Worm (Caenorhabditis elegans) whole organism, late embryonic: ENCODE results near the gene srh-100.

Experiments
- C08G9.2 ChIP-seq: sonication (generic microtip); optimal IDR thresholded peaks from 2 replicates; lab custom pipeline; 2016; ENCODE audit warnings: mild to moderate bottlenecking, missing genetic modification characterization, moderate library complexity, missing compliant biosample characterization
- C38D4.7 ChIP-seq: fragments of 200-800 bp; sonication (Bioruptor generic); optimal IDR thresholded peaks from 2 replicates; lab custom pipeline; 2018; ENCODE audit warnings: mild to moderate bottlenecking, missing genetic modification characterization, moderate library complexity, missing compliant biosample characterization
- K09A11.1 ChIP-seq: sonication (generic microtip); optimal IDR thresholded peaks from 2 replicates; lab custom pipeline; 2017; ENCODE audit warnings: antibody characterized with exemption, mild to moderate bottlenecking, missing genetic modification characterization, missing compliant biosample characterization; ENCODE audit not compliant: insufficient read depth
- T23F11.4 ChIP-seq: fragments of 200-800 bp; sonication (Bioruptor generic); optimal IDR thresholded peaks from 2 replicates; lab custom pipeline; 2018; ENCODE audit warnings: mild to moderate bottlenecking, missing genetic modification characterization, missing compliant biosample characterization
- Y22D7AL.16 ChIP-seq: sonication (generic microtip); optimal IDR thresholded peaks from 2 replicates; lab custom pipeline; 2016; ENCODE audit warnings: missing genetic modification characterization, missing compliant biosample characterization
- ahr-1 ChIP-seq: sonication (generic microtip); optimal IDR thresholded peaks from 2 replicates; lab custom pipeline; 2016; ENCODE audit warnings: missing genetic modification characterization, missing compliant biosample characterization
- ceh-18 ChIP-seq: sonication (generic microtip); optimal IDR thresholded peaks from 2 replicates; lab custom pipeline; 2016; ENCODE audit warnings: missing genetic modification characterization, missing compliant biosample characterization
- ceh-19 ChIP-seq: fragments of 200-800 bp; sonication (Bioruptor generic); optimal IDR thresholded peaks from 2 replicates; lab custom pipeline; 2018; ENCODE audit warnings: mild to moderate bottlenecking, missing genetic modification characterization, missing compliant biosample characterization
- ceh-22 ChIP-seq: sonication (generic microtip); optimal IDR thresholded peaks from 2 replicates; lab custom pipeline; 2017; ENCODE audit warnings: missing biosample characterization, missing genetic modification characterization
- ceh-24 ChIP-seq: sonication (generic microtip); optimal IDR thresholded peaks from 2 replicates; lab custom pipeline; 2016; ENCODE audit warnings: mild to moderate bottlenecking, missing genetic modification characterization, missing compliant biosample characterization
- ceh-30 ChIP-seq: fragments of 150-350 bp; optimal IDR thresholded peaks from 2 replicates; lab custom pipeline; 2014; ENCODE audit warnings: missing biosample characterization, missing genetic modification characterization
- ceh-31 ChIP-seq: sonication (generic microtip); optimal IDR thresholded peaks from 2 replicates; lab custom pipeline; 2016; ENCODE audit warnings: missing genetic modification characterization, missing compliant biosample characterization
- ceh-9 ChIP-seq: sonication (generic microtip); optimal IDR thresholded peaks from 2 replicates; lab custom pipeline; 2016; ENCODE audit warnings: mild to moderate bottlenecking, missing genetic modification characterization, inconsistent platforms, missing compliant biosample characterization
- ets-4 ChIP-seq: sonication (generic microtip); optimal IDR thresholded peaks from 2 replicates; lab custom pipeline; 2016; ENCODE audit warnings: missing genetic modification characterization, missing compliant biosample characterization
- eyg-1 ChIP-seq: sonication (generic microtip); optimal IDR thresholded peaks from 2 replicates; lab custom pipeline; 2016; ENCODE audit warnings: missing genotype, missing genetic modification characterization, missing compliant biosample characterization
- fkh-10 ChIP-seq: fragments of 150-350 bp; optimal IDR thresholded peaks from 2 replicates; lab custom pipeline; 2014; ENCODE audit warnings: missing biosample characterization, missing genetic modification reagents, missing genetic modification characterization
- fkh-6 ChIP-seq: sonication (generic microtip); optimal IDR thresholded peaks from 2 replicates; lab custom pipeline; 2016; ENCODE audit warnings: missing genetic modification characterization, missing compliant biosample characterization
- gmeb-2 ChIP-seq: sonication (generic microtip); optimal IDR thresholded peaks from 2 replicates; lab custom pipeline; 2016; ENCODE audit warnings: missing genetic modification characterization, inconsistent platforms, missing compliant biosample characterization
- hlh-15 ChIP-seq: sonication (generic microtip); optimal IDR thresholded peaks from 2 replicates; lab custom pipeline; 2016; ENCODE audit warnings: missing genetic modification characterization, missing compliant biosample characterization
- hlh-6 ChIP-seq: sonication (generic microtip); optimal IDR thresholded peaks from 2 replicates; lab custom pipeline; 2016; ENCODE audit warnings: missing genotype, missing genetic modification characterization, missing compliant biosample characterization
- hlh-8 ChIP-seq: sonication (generic microtip); optimal IDR thresholded peaks from 2 replicates; lab custom pipeline; 2016; ENCODE audit warnings: missing genotype, missing genetic modification characterization, missing compliant biosample characterization
- lim-6 ChIP-seq: sonication (generic microtip); optimal IDR thresholded peaks from 2 replicates; lab custom pipeline; 2016; ENCODE audit warnings: missing genetic modification characterization, missing compliant biosample characterization
- madf-2 ChIP-seq: sonication (generic microtip); optimal IDR thresholded peaks from 2 replicates; lab custom pipeline; 2017; ENCODE audit warnings: missing genetic modification characterization, missing compliant biosample characterization
- mec-3 ChIP-seq: sonication (generic microtip); optimal IDR thresholded peaks from 2 replicates; lab custom pipeline; 2016; ENCODE audit warnings: borderline replicate concordance, missing genetic modification characterization, missing compliant biosample characterization
- nhr-232 ChIP-seq: sonication (generic microtip); optimal IDR thresholded peaks from 2 replicates; lab custom pipeline; 2016; ENCODE audit warnings: missing genetic modification characterization, missing compliant biosample characterization
- npax-4 ChIP-seq: sonication (generic microtip); optimal IDR thresholded peaks from 2 replicates; lab custom pipeline; 2016; ENCODE audit warnings: missing genetic modification characterization, missing compliant biosample characterization
- pag-3 ChIP-seq: sonication (generic microtip); optimal IDR thresholded peaks from 2 replicates; lab custom pipeline; 2016; ENCODE audit warnings: missing compliant biosample characterization, missing genetic modification characterization, borderline replicate concordance
- pat-9 ChIP-seq: fragments of 200-800 bp; sonication (Bioruptor generic); optimal IDR thresholded peaks from 2 replicates; lab custom pipeline; 2018; ENCODE audit warnings: mild to moderate bottlenecking, missing genetic modification characterization, moderate library complexity, missing compliant biosample characterization
- pha-2 ChIP-seq: sonication (generic microtip); optimal IDR thresholded peaks from 2 replicates; lab custom pipeline; 2017; ENCODE audit warnings: mild to moderate bottlenecking, missing genetic modification characterization, missing compliant biosample characterization
- pha-4 ChIP-seq: fragments of 150-350 bp; optimal IDR thresholded peaks from 2 replicates; lab custom pipeline; 2018; ENCODE audit warnings: missing biosample characterization, missing genetic modification reagents, missing genetic modification characterization
- pqm-1 ChIP-seq: sonication (generic microtip); optimal IDR thresholded peaks from 2 replicates; lab custom pipeline; 2016; ENCODE audit warnings: missing genetic modification characterization, missing compliant biosample characterization
- ref-2 ChIP-seq: sonication (generic microtip); optimal IDR thresholded peaks from 2 replicates; lab custom pipeline; 2016; ENCODE audit warnings: missing genetic modification characterization, missing compliant biosample characterization
- sdc-2 ChIP-seq: sonication (generic microtip); optimal IDR thresholded peaks from 2 replicates; lab custom pipeline; 2016; ENCODE audit warnings: missing genotype, missing genetic modification characterization, missing compliant biosample characterization
- sox-4 ChIP-seq: sonication (generic microtip); optimal IDR thresholded peaks from 2 replicates; lab custom pipeline; 2017; ENCODE audit warnings: mild to moderate bottlenecking, missing genetic modification characterization, inconsistent platforms, missing compliant biosample characterization
- syd-9 ChIP-seq: sonication (generic microtip); optimal IDR thresholded peaks from 2 replicates; lab custom pipeline; 2016; ENCODE audit warnings: mild to moderate bottlenecking, missing genetic modification characterization, moderate library complexity, missing compliant biosample characterization
- ttx-3 ChIP-seq: sonication (generic microtip); optimal IDR thresholded peaks from 2 replicates; lab custom pipeline; 2016; ENCODE audit warnings: missing genetic modification reagents, missing genetic modification characterization, missing compliant biosample characterization
- unc-42 ChIP-seq: sonication (generic microtip); optimal IDR thresholded peaks from 2 replicates; lab custom pipeline; 2016; ENCODE audit warnings: missing genotype, missing genetic modification characterization, missing compliant biosample characterization
- unc-55 ChIP-seq: sonication (generic microtip); optimal IDR thresholded peaks from 2 replicates; lab custom pipeline; 2017; ENCODE audit warnings: missing biosample characterization, missing genetic modification reagents, missing genetic modification characterization
- unc-86 ChIP-seq: sonication (generic microtip); optimal IDR thresholded peaks from 2 replicates; lab custom pipeline; 2016; ENCODE audit warnings: missing genetic modification characterization, missing compliant biosample characterization

The srh-100 gene

DNA sequence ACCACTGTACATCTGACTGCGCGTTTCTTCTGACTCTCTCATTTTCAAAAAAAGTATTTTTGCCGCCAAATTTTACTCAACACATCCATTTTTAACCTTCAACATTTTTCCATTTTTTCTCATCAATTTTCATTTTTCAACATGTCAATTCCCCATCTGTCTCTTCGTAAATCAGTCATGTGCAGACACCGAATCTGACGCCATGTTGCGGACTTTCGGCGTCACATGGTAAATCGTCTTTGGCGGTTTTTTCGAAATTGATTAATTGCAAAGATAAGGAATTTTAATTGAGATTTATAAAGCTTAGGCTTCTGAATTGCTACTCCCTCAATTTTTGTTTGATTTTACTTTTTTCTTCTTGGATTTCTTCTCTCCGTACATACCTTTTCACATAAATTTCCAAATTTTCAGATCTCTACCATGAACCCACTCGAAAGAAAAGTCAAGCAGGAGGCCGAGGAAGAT is 31.7 kb downstream of the srh-100 start, which contains the start of gene F19B10.1 (continued):
- peak; percentile 11 for TF ChIP-seq ceh-18
- TF ChIP-seq syd-9 (tag; lab: Kevin White, UChicago), result no peak
- TF ChIP-seq ets-4 (tag; lab: Kevin White, UChicago), result no peak
- no peak for TF ChIP-seq pag-3 (tag; lab: Kevin White, UChicago)
- TF ChIP-seq sox-4, result no peak
- TF ChIP-seq ahr-1 (tag; lab: Kevin White, UChicago), result no peak
- TF ChIP-seq unc-55 (GFP tag; lab: Kevin White, UChicago), result peak; percentile 62
- TF ChIP-seq gmeb-2, result no peak
- TF ChIP-seq Y22D7AL.16 (tag; lab: Kevin White, UChicago), result no peak
- TF ChIP-seq eyg-1 (tag; lab: Kevin White, UChicago), result no peak
- TF ChIP-seq ref-2, result no peak
- no peak for TF ChIP-seq madf-2
- no peak for TF ChIP-seq fkh-6 (tag; lab: Kevin White, UChicago)
- no peak for TF ChIP-seq unc-86
- TF ChIP-seq pha-2 (tag; lab: Kevin White, UChicago), result no peak
- TF ChIP-seq hlh-8 (tag; lab: Kevin White, UChicago), result no peak
- TF ChIP-seq pqm-1 (tag; lab: Kevin White, UChicago), result no peak
- no peak for TF ChIP-seq ceh-24
- no peak for TF ChIP-seq ceh-31
- no peak for TF ChIP-seq sdc-2 (tag; lab: Kevin White, UChicago)
- TF ChIP-seq npax-4 (tag; lab: Kevin White, UChicago), result no peak
- peak; percentile 14 for TF ChIP-seq unc-42
- no peak for TF ChIP-seq T23F11.4 (GFP tag; lab: Kevin White, UChicago)
- no peak for TF ChIP-seq ceh-19

DNA sequence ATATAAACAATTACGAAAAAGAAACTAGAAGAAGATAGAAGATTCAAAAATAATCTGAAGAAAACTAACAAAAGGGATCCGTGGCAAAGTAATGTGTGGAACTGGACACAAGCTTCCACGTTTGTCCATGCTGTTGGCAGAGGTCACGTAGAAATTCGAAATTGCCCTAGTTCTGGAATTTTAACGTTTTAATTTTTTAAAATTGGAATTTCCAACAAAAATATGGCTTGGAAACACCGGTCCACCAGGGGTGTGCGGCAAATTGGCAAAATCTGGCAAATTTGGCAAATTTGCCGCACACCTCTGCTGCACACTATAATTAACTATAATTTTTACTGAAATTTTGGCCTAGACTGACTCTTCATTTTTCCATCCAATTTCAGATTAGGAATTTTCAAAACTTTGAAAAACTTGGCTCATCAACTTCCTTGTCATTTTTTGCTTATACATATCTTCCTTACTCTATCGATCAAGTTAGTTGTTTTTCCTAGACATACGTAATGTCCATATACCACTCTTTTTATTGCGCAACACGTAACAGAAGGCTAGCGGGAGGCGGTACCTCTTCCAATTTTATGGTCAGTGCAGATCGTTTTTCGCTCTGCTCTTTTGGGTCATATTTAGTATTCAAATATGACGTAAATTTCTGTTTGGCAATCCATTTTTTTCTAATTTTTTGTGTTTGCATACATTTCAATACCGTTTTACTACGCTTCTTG is 33.0 kb downstream of the srh-100 start, which contains the start of gene F19B10.10:
TSS of gene F19B10.10 (minus strand) at position 51 of the 719 bp plus-strand sequence.
- TF ChIP-seq ceh-9 (tag; lab: Kevin White, UChicago) (no peak), hlh-6 (tag; lab: Kevin White, UChicago) (no peak), fkh-10 (no peak), madf-2 (no peak), ceh-30 (no peak), unc-86 (no peak), sdc-2 (tag; lab: Kevin White, UChicago) (no peak), nhr-232 (tag; lab: Kevin White, UChicago) (no peak), Y22D7AL.16 (tag; lab: Kevin White, UChicago) (no peak)

DNA sequence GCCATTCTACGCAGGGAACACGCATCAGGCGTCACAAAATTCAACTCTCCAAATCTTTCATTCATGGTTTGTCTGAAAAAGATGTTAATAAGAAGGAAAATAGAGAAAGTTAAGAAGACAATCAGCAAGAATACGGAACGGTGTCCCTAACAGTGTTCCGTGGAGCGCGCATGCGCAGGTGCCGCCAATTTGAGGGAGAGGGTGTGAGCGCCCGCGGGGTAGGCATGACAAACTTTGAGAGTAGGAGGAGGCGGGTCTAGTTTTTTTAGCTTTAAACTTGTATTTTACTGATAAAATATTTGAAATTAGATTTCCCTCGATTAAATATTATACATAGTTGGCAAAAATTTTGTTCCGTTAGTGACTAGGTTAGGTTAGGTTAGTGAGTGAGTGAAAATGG is 34.1 kb downstream of the srh-100 start:
- TF ChIP-seq C38D4.7 (GFP tag; lab: Kevin White, UChicago) (no peak), K09A11.1 (no peak), ttx-3 (tag; lab: Kevin White, UChicago) (no peak), ceh-22 (tag; lab: Kevin White, UChicago) (no peak), ceh-31 (no peak), nhr-232 (tag; lab: Kevin White, UChicago) (no peak), C08G9.2 (tag; lab: Kevin White, UChicago) (no peak), madf-2 (no peak), fkh-10 (no peak), mec-3 (tag; lab: Kevin White, UChicago) (no peak), Y22D7AL.16 (tag; lab: Kevin White, UChicago) (no peak), ahr-1 (tag; lab: Kevin White, UChicago) (no peak), sdc-2 (tag; lab: Kevin White, UChicago) (no peak)

DNA sequence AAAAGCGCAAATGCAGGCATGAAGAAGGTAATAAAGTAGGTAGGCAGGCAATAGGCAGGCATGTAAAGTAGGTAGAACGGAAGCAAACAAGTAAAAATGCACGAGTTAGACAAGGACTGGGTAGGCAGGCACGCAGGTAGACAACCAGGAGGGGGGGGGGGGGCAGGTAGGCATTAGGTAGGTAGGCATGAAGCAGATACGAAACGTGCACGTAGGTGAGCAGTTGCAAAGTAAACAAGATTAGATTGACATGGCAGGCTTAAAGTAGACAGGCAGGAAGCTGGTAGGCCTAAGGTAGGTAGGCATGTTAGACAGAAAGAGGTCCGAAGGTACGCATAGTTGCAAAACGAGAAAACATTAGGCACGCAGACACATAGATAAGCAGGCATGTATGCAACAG is 35.5 kb downstream of the srh-100 start:
- TF ChIP-seq ets-4 (tag; lab: Kevin White, UChicago) (no peak), ceh-24 (no peak), pha-4 (tag; lab: Kevin White, UChicago) (no peak), pat-9 (tag; lab: Kevin White, UChicago) (no peak), ref-2 (no peak), unc-86 (no peak), lim-6 (tag; lab: Kevin White, UChicago) (no peak), nhr-232 (tag; lab: Kevin White, UChicago) (no peak), Y22D7AL.16 (tag; lab: Kevin White, UChicago) (no peak), hlh-15 (no peak), ceh-31 (no peak)
